Worm (Caenorhabditis elegans): ENCODE results near the gene sem-5.

DNA sequence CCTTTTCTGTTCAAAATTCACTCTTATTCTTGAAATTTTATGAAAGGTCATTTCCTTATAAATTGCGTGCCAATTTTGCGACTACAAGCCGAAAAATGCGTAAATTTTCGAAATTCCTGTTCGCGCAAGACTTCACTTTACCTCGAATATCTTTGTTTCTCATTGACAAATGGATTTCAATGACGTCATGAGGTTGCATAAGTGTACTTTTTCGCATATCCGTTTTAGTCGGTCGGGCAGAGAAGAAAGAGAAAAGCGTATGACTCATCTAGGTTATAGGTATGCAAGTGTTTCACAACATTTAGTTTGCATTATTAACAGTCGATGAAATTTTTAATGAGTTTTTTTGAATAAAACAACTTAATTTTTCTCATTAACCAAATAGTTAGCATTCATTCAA is 45.4 kb downstream of the sem-5 start:
- TF ChIP-seq drap-1 (GFP tag; optimal IDR thresholded peaks at IDR 0.05) (no peak), unc-39 (tag; optimal IDR thresholded peaks at IDR 0.05) (no peak)
